Fruit fly (Drosophila melanogaster) S2 (cell line): ENCODE measurements around the gene RpS21.

ENCODE experiments used
- CG8478 ChIP-seq: fragments of >200 bp; optimal IDR thresholded peaks from 2 replicates; lab custom pipeline; 2018
- CTCF ChIP-seq, 2 experiments: fragments of >200 bp; optimal IDR thresholded peaks; 2 replicates each; lab custom pipeline; 2018

- no peak for TF ChIP-seq CG8478 (lab: Kevin White, UChicago)
- TF ChIP-seq CTCF (optimal IDR thresholded peaks at IDR 0.05; lab: Kevin White, UChicago): no peak
Observed at dm6 chr2L:2869008-2869702, 13.3 kb downstream of the RpS21 start, which contains the start of gene CG8813.
